Fruit fly (Drosophila melanogaster): ENCODE measurements around the gene CG42542.

CG42542 gene

DNA sequence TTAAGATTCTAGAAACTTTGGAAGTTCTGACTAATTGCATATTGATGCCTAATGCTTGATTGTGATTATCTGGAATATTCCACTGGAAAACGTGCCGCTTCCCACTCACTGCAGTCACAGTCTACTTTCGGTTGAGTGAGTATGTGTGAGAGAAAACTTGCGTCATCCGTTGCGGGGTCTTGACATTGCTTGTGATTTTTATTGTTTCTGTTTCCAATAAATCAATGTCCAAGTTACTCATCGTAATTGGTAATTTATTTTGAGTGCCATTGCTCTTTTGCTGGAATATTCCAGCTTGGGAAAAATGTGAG lies 46.6 kb downstream of the CG42542 start:
- TF ChIP-seq Sp1 (GFP tag; optimal IDR thresholded peaks at IDR 0.05), result no peak
- TF ChIP-seq h (GFP tag; optimal IDR thresholded peaks at IDR 0.05), result no peak
- no peak for TF ChIP-seq Myc (optimal IDR thresholded peaks at IDR 0.05)
- TF ChIP-seq Jra (GFP tag; optimal IDR thresholded peaks at IDR 0.05), result no peak
- no peak for TF ChIP-seq CG32264 (GFP tag; optimal IDR thresholded peaks at IDR 0.05)
- TF ChIP-seq Rel (GFP tag; optimal IDR thresholded peaks at IDR 0.05), result no peak
- TF ChIP-seq Rel (tag; optimal IDR thresholded peaks at IDR 0.05), result no peak

dm6 chr3R:15243452-15243851 lies 47.1 kb downstream of the CG42542 start:
- peak; percentile 63 for TF ChIP-seq h (GFP tag; optimal IDR thresholded peaks at IDR 0.05)
- peak; percentile 48 for TF ChIP-seq Dif (GFP tag; optimal IDR thresholded peaks at IDR 0.05; ENCODE audit: partially characterized antibody)
- no peak for TF ChIP-seq psq (GFP tag; optimal IDR thresholded peaks at IDR 0.05)
- peak; percentile 34 for TF ChIP-seq brk (GFP tag; optimal IDR thresholded peaks at IDR 0.05)
- no peak for TF ChIP-seq GATAd (GFP tag; optimal IDR thresholded peaks at IDR 0.05)
- peak; percentile 29 for TF ChIP-seq Hr78 (GFP tag; optimal IDR thresholded peaks at IDR 0.05)
- no peak for TF ChIP-seq lola (GFP tag; optimal IDR thresholded peaks at IDR 0.05)
- no peak for TF ChIP-seq Hnf4 (GFP tag; optimal IDR thresholded peaks at IDR 0.05)
- TF ChIP-seq sage (GFP tag; optimal IDR thresholded peaks at IDR 0.05), result peak; percentile 60
- TF ChIP-seq Myc (optimal IDR thresholded peaks at IDR 0.05), result peak; percentile 56
- peak; percentile 30 for TF ChIP-seq CG32264 (GFP tag; optimal IDR thresholded peaks at IDR 0.05)
- TF ChIP-seq br (GFP tag; optimal IDR thresholded peaks at IDR 0.05), result no peak
- TF ChIP-seq N (GFP tag; optimal IDR thresholded peaks at IDR 0.05), result peak; percentile 69
- peak; percentile 0 for TF ChIP-seq fru (GFP tag; optimal IDR thresholded peaks at IDR 0.05)
- no peak for TF ChIP-seq jim (GFP tag; optimal IDR thresholded peaks at IDR 0.05)
- TF ChIP-seq pan (optimal IDR thresholded peaks at IDR 0.05), result no peak
- peak; percentile 13 for TF ChIP-seq rgr (GFP tag; optimal IDR thresholded peaks at IDR 0.05)
- peak; percentile 4 for TF ChIP-seq ey (GFP tag; optimal IDR thresholded peaks at IDR 0.05)
- no peak for TF ChIP-seq Hr83 (GFP tag; optimal IDR thresholded peaks at IDR 0.05; ENCODE audit: poor library complexity, severe bottlenecking)
- peak; percentile 33 for TF ChIP-seq Jra (GFP tag; optimal IDR thresholded peaks at IDR 0.05)
- peak; percentile 9 for TF ChIP-seq Rel (GFP tag; optimal IDR thresholded peaks at IDR 0.05)
- peak; percentile 34 for TF ChIP-seq Rel (tag; optimal IDR thresholded peaks at IDR 0.05)

DNA sequence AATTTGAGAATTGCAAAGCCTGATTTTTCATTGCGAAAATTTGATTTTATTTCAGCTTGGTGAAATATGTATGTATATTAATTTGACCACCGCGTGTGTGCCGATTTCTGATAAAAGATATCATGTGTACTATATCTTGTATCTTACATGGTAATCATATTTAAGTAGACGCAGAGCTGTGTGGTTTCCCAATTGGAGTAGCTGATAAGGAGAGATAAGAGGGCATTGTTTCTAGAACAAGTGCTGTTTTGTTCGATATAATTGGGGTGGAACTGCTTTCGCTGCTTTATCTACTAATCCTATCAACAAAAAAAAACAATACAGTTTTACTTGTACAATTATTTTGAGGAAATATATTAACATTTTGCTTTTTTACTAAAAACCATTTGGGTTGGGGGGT lies 50.2 kb downstream of the CG42542 start:
- peak in 1 of 2 experiments; percentile 22 for TF ChIP-seq foxo (GFP tag; optimal IDR thresholded peaks at IDR 0.05)
- TF ChIP-seq Sp1 (GFP tag; optimal IDR thresholded peaks at IDR 0.05), result peak; percentile 8
- no peak for TF ChIP-seq dl (GFP tag; optimal IDR thresholded peaks at IDR 0.05; ENCODE audit: insufficient read depth in 1 of 2, partially characterized antibody in 2 of 2)
- TF ChIP-seq br (GFP tag; optimal IDR thresholded peaks at IDR 0.05), result peak; percentile 4
- peak; percentile 7 for TF ChIP-seq h (GFP tag; optimal IDR thresholded peaks at IDR 0.05)
- no peak for TF ChIP-seq N (GFP tag; optimal IDR thresholded peaks at IDR 0.05)
- no peak for TF ChIP-seq Rel (GFP tag; optimal IDR thresholded peaks at IDR 0.05)
- peak; percentile 98 for TF ChIP-seq Rel (tag; optimal IDR thresholded peaks at IDR 0.05)
- peak; percentile 9 for TF ChIP-seq Jra (GFP tag; optimal IDR thresholded peaks at IDR 0.05)

dm6 chr3R:15249037-15249436 lies 52.6 kb downstream of the CG42542 start, which contains the start of gene Amt:
TSS of gene Amt (minus strand) at chr3R:15249137.
- no peak for TF ChIP-seq br (GFP tag; optimal IDR thresholded peaks at IDR 0.05)
- TF ChIP-seq CG32264 (GFP tag; optimal IDR thresholded peaks at IDR 0.05), result no peak
- no peak for TF ChIP-seq Myc (optimal IDR thresholded peaks at IDR 0.05)
- no peak for TF ChIP-seq usp (GFP tag; optimal IDR thresholded peaks at IDR 0.05)
- no peak for TF ChIP-seq Hr83 (GFP tag; optimal IDR thresholded peaks at IDR 0.05; ENCODE audit: poor library complexity, severe bottlenecking)

dm6 chr3R:15249735-15250134 lies 53.3 kb downstream of the CG42542 start, which contains the start of gene CG42404:
TSS of gene CG42404 (plus strand) at chr3R:15250094.
- TF ChIP-seq N (GFP tag; optimal IDR thresholded peaks at IDR 0.05), result no peak
- no peak for TF ChIP-seq dmrt93B (GFP tag; optimal IDR thresholded peaks at IDR 0.05)
- TF ChIP-seq CrebA (GFP tag; optimal IDR thresholded peaks at IDR 0.05; ENCODE audit: borderline replicate concordance), result no peak
- no peak for TF ChIP-seq CG9705 (GFP tag; optimal IDR thresholded peaks at IDR 0.05)
- TF ChIP-seq jim (GFP tag; optimal IDR thresholded peaks at IDR 0.05), result no peak
- no peak for TF ChIP-seq brk (GFP tag; optimal IDR thresholded peaks at IDR 0.05)
- TF ChIP-seq h (GFP tag; optimal IDR thresholded peaks at IDR 0.05), result no peak
- no peak for TF ChIP-seq Vsx2 (GFP tag; optimal IDR thresholded peaks at IDR 0.05; ENCODE audit: partially characterized antibody)
- TF ChIP-seq fru (GFP tag; optimal IDR thresholded peaks at IDR 0.05), result no peak
- no peak for TF ChIP-seq br (GFP tag; optimal IDR thresholded peaks at IDR 0.05)
- no peak for TF ChIP-seq Abd-B (GFP tag; optimal IDR thresholded peaks at IDR 0.05)
- no peak for TF ChIP-seq ey (GFP tag; optimal IDR thresholded peaks at IDR 0.05)
- no peak for TF ChIP-seq Rel (GFP tag; optimal IDR thresholded peaks at IDR 0.05)
- TF ChIP-seq Rel (tag; optimal IDR thresholded peaks at IDR 0.05), result no peak

Data from whole organism, wandering third instar larva.